Worm (Caenorhabditis elegans): ENCODE results near the gene lag-1.

lag-1 gene

ce11 chrIV:6134639-6135038, 39.4 kb downstream of the lag-1 start:
- no peak for TF ChIP-seq W03F9.2 (tag; optimal IDR thresholded peaks at IDR 0.05)
- TF ChIP-seq dao-5 (tag; optimal IDR thresholded peaks at IDR 0.05), result no peak
- no peak for TF ChIP-seq him-1 (tag; optimal IDR thresholded peaks at IDR 0.05)

- TF ChIP-seq him-1 (tag; optimal IDR thresholded peaks at IDR 0.05) (no peak), dao-5 (tag; optimal IDR thresholded peaks at IDR 0.05) (no peak), W03F9.2 (tag; optimal IDR thresholded peaks at IDR 0.05) (no peak)
These were observed 40.4 kb downstream of the lag-1 start for ce11 chrIV:6135592-6135991.

ce11 chrIV:6140700-6141099, 45.5 kb downstream of the lag-1 start:
- TF ChIP-seq him-1 (tag; optimal IDR thresholded peaks at IDR 0.05) (no peak), W03F9.2 (tag; optimal IDR thresholded peaks at IDR 0.05) (no peak), dao-5 (tag; optimal IDR thresholded peaks at IDR 0.05) (no peak)

DNA sequence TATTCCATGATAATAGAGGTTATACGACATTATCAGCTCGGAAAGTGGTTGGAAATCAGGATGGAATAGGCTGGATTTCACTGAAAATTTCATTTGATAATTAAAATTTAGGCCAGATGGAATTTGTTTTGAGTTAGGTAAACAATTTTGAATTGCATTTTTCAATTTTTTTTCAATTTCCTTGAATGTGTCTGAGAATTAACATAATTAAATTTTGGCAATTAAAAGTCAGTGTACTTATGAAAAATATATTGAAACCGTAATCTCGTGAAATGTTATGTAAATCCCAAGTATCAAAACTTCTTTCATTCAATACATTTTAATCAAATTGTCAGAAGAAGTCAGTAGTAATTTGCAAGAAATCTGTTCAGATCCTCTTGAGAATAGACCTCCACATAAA, 50.8 kb downstream of the lag-1 start:
- no peak for TF ChIP-seq dao-5 (tag; optimal IDR thresholded peaks at IDR 0.05)
- no peak for TF ChIP-seq him-1 (tag; optimal IDR thresholded peaks at IDR 0.05)
- TF ChIP-seq W03F9.2 (tag; optimal IDR thresholded peaks at IDR 0.05), result no peak

- TF ChIP-seq dao-5 (tag; optimal IDR thresholded peaks at IDR 0.05) (no peak), W03F9.2 (tag; optimal IDR thresholded peaks at IDR 0.05) (no peak), him-1 (tag; optimal IDR thresholded peaks at IDR 0.05) (no peak)
These were observed 54.2 kb downstream of the lag-1 start for ce11 chrIV:6149359-6149758.

DNA sequence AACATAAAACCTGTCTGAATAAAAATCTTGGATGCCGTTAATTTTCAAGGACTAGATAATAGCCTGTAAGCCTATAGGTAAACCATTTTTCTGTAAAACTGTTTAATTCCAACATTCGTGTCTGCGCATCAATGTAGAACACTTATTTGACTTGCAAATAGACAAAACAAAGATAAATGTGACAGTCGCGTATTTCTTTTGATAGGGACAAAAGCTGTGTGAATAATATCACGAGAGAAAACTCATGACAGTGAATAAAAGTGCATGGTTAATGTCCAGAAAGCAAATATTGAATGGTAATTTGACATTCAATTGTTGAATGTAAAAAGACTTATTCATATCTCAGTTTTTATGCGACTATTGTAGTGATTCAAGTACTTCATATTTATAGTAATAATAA, 56.3 kb downstream of the lag-1 start, which contains the start of gene C11D2.3:
C11D2.3 (plus strand) TSS at position 301 of the 400 bp plus-strand sequence.
- TF ChIP-seq W03F9.2 (tag; optimal IDR thresholded peaks at IDR 0.05) (no peak), him-1 (tag; optimal IDR thresholded peaks at IDR 0.05) (no peak), dao-5 (tag; optimal IDR thresholded peaks at IDR 0.05) (no peak)

DNA sequence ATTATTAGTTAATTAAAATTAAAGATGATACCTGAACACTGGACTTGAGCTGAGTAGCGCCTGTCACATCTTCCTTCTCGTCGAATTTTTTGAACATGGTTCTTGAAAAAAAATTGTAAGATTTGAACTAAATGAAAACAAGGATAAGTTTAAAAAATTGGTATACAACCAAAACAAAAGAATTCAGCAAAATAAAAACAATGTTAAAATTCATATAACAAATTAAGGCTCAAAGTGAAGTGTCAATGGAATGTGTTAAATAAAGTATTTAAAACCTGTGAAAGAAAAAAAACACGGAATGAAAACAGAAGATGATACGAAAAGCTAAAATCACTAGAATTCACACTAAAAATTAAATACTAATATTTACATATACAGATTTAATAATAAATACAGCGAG, 60.1 kb downstream of the lag-1 start, which contains the start of gene C11D2.7:
C11D2.7 (minus strand) TSS at position 101 of the 400 bp plus-strand sequence.
- TF ChIP-seq dao-5 (tag; optimal IDR thresholded peaks at IDR 0.05) (no peak), him-1 (tag; optimal IDR thresholded peaks at IDR 0.05) (no peak), W03F9.2 (tag; optimal IDR thresholded peaks at IDR 0.05) (no peak)

DNA sequence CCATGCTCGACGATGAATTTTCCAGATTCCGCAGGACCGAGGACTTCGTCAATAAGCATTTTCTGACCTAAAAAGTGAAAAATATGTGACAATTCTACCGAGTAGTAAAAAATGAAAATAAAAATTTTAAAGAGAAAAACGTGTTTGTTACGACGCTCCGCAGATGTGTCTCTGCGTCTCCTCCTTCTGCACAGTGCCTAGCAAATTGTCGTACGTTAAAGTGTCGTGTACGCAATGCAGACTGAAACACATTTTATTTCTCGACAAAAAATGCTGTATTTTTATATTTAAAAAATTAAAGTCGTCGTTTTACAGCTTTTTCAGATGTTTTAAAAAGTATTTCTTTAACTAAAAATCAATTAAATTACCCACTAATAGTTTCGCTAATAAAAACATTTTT, 61.6 kb downstream of the lag-1 start, which contains the start of gene C11D2.4:
C11D2.4 (minus strand) TSS at position 128 of the 400 bp plus-strand sequence.
- TF ChIP-seq dao-5 (tag; optimal IDR thresholded peaks at IDR 0.05) (no peak), him-1 (tag; optimal IDR thresholded peaks at IDR 0.05) (no peak), W03F9.2 (tag; optimal IDR thresholded peaks at IDR 0.05) (no peak)

- TF ChIP-seq W03F9.2 (tag; optimal IDR thresholded peaks at IDR 0.05) (no peak), dao-5 (tag; optimal IDR thresholded peaks at IDR 0.05) (no peak), him-1 (tag; optimal IDR thresholded peaks at IDR 0.05) (no peak)
These were observed 64.4 kb downstream of the lag-1 start for ce11 chrIV:6159616-6160015.
